Worm (Caenorhabditis elegans) whole organism, young adult: ENCODE measurements around the gene C56G2.4.

Experiments used
- K11D2.4 ChIP-seq: fragments of 200-800 bp; sonication (Bioruptor generic); IDR thresholded peaks from 2 replicates; pipeline ENCODE4 v1.3.6; 2022; ENCODE audit warnings: missing genetic modification reagents, missing genetic modification characterization, missing compliant biosample characterization
- Y53F4B.3 ChIP-seq: fragments of 200-800 bp; sonication (Bioruptor generic); IDR thresholded peaks from 2 replicates; pipeline ENCODE4 v1.3.6; 2022; ENCODE audit warnings: missing genetic modification reagents, missing genetic modification characterization, missing compliant biosample characterization
- lin-40 ChIP-seq: sonication (generic microtip); optimal IDR thresholded peaks from 2 replicates; lab custom pipeline; 2016; ENCODE audit warnings: missing genetic modification characterization, mild to moderate bottlenecking, missing compliant biosample characterization, missing genotype, missing genetic modification reagents
- mes-4 ChIP-seq: sonication (generic microtip); optimal IDR thresholded peaks from 2 replicates; lab custom pipeline; 2016; ENCODE audit warnings: missing genotype, missing genetic modification characterization, missing compliant biosample characterization
- nfya-1 ChIP-seq: sonication (generic microtip); optimal IDR thresholded peaks from 2 replicates; lab custom pipeline; 2017; ENCODE audit warnings: antibody characterized with exemption, missing compliant biosample characterization, missing genetic modification characterization, borderline replicate concordance; ENCODE audit not compliant: insufficient read depth
- nfya-2 ChIP-seq: fragments of 200-800 bp; sonication (Bioruptor generic); IDR thresholded peaks from 2 replicates; pipeline ENCODE4 v1.3.6; 2022; ENCODE audit warnings: missing genetic modification reagents, missing genetic modification characterization, missing compliant biosample characterization
- nhr-80 ChIP-seq: sonication (generic microtip); optimal IDR thresholded peaks from 2 replicates; lab custom pipeline; 2016; ENCODE audit warnings: missing genetic modification characterization, missing compliant biosample characterization
- pha-4 ChIP-seq: fragments of 150-350 bp; sonication (generic microtip); optimal IDR thresholded peaks from 2 replicates; lab custom pipeline; 2014; ENCODE audit warnings: missing biosample characterization, missing genetic modification reagents, missing genetic modification characterization
- rpc-1 ChIP-seq, 2 experiments: fragments of 150-350 bp in 1 of 2; sonication (generic microtip) in 1 of 2; optimal IDR thresholded peaks; 2 replicates each; lab custom pipeline; 2014 to 2018; ENCODE audit warnings: missing biosample characterization in 1 of 2, missing genetic modification characterization in 1 of 2, missing genetic modification reagents in 1 of 2, missing genotype in 1 of 2
- sea-2 ChIP-seq: fragments of 200-800 bp; sonication (Bioruptor generic); IDR thresholded peaks from 2 replicates; pipeline ENCODE4 v1.3.6; 2022; ENCODE audit warnings: missing genetic modification characterization, missing compliant biosample characterization
- snpc-1.1 ChIP-seq: sonication (generic microtip); optimal IDR thresholded peaks from 2 replicates; lab custom pipeline; 2017; ENCODE audit warnings: missing genetic modification characterization, mild to moderate bottlenecking, missing compliant biosample characterization, antibody characterized with exemption, moderate library complexity, missing genotype, missing genetic modification reagents; ENCODE audit not compliant: insufficient read depth

- no peak for TF ChIP-seq K11D2.4 (GFP tag; lab: Robert Waterston, UW)
- no peak for TF ChIP-seq mes-4
- no peak for TF ChIP-seq rpc-1 (optimal IDR thresholded peaks at IDR 0.05; lab: Kevin White, UChicago)
- TF ChIP-seq rpc-1 (tag; optimal IDR thresholded peaks at IDR 0.05; lab: Kevin White, UChicago) = no peak
- TF ChIP-seq snpc-1.1 = no peak
- TF ChIP-seq lin-40 = no peak
- no peak for TF ChIP-seq nhr-80
- TF ChIP-seq pha-4 = no peak
- TF ChIP-seq Y53F4B.3 (GFP tag; lab: Robert Waterston, UW) = no peak
- no peak for TF ChIP-seq nfya-2 (GFP tag; lab: Robert Waterston, UW)
- TF ChIP-seq sea-2 (GFP tag; lab: Robert Waterston, UW) = no peak
- TF ChIP-seq nfya-1 = no peak
These were observed 36.2 kb downstream of the C56G2.4 start, which contains the start of the genes C56G2.15 and thoc-2 for ce11 chrIII:6367712-6368111.
